Worm (Caenorhabditis elegans) whole organism, L2 larva: ENCODE measurements around the gene Y59E1A.4.

Experiments used
- aly-2 ChIP-seq: fragments of 150-350 bp; optimal IDR thresholded peaks from 2 replicates; lab custom pipeline; 2014; ENCODE audit warnings: missing biosample characterization, missing genetic modification characterization
- blmp-1 ChIP-seq: sonication (generic microtip); optimal IDR thresholded peaks from 2 replicates; lab custom pipeline; 2017; ENCODE audit warnings: missing genetic modification characterization, mild to moderate bottlenecking, missing compliant biosample characterization, antibody characterized with exemption, moderate library complexity; ENCODE audit not compliant: insufficient read depth
- ceh-82 ChIP-seq: fragments of 150-350 bp; optimal IDR thresholded peaks from 2 replicates; lab custom pipeline; 2014; ENCODE audit warnings: missing biosample characterization, missing genetic modification characterization
- dmd-4 ChIP-seq: sonication (generic microtip); optimal IDR thresholded peaks from 2 replicates; lab custom pipeline; 2017; ENCODE audit warnings: missing biosample characterization, missing genetic modification characterization
- elt-3 ChIP-seq: sonication (generic microtip); optimal IDR thresholded peaks from 2 replicates; lab custom pipeline; 2017; ENCODE audit warnings: missing biosample characterization, missing genetic modification characterization
- lin-39 ChIP-seq: fragments of 150-350 bp; optimal IDR thresholded peaks from 2 replicates; lab custom pipeline; 2014; ENCODE audit warnings: missing biosample characterization, missing genetic modification reagents, missing genetic modification characterization
- mdl-1 ChIP-seq, 2 experiments: fragments of 150-350 bp in 1 of 2; sonication (generic microtip) in 1 of 2; optimal IDR thresholded peaks; 2 replicates each; lab custom pipeline; 2017; ENCODE audit warnings: missing biosample characterization in 2 of 2, missing genetic modification characterization in 2 of 2
- nhr-12 ChIP-seq: fragments of 150-350 bp; optimal IDR thresholded peaks from 2 replicates; lab custom pipeline; 2014; ENCODE audit warnings: missing biosample characterization, missing genetic modification characterization
- nhr-237 ChIP-seq: fragments of 150-350 bp; optimal IDR thresholded peaks from 2 replicates; lab custom pipeline; 2014; ENCODE audit warnings: missing biosample characterization, missing genetic modification characterization
- nhr-6 ChIP-seq: fragments of 150-350 bp; optimal IDR thresholded peaks from 2 replicates; lab custom pipeline; 2014; ENCODE audit warnings: missing biosample characterization, missing genetic modification characterization
- skn-1 ChIP-seq: sonication (generic microtip); optimal IDR thresholded peaks from 2 replicates; lab custom pipeline; 2017; ENCODE audit warnings: missing biosample characterization, missing genetic modification characterization
- snpc-4 ChIP-seq: fragments of 150-350 bp; optimal IDR thresholded peaks from 2 replicates; lab custom pipeline; 2014; ENCODE audit warnings: missing biosample characterization, missing genetic modification characterization
- unc-62 ChIP-seq: fragments of 150-350 bp; optimal IDR thresholded peaks from 2 replicates; lab custom pipeline; 2014; ENCODE audit warnings: missing biosample characterization, missing genetic modification reagents, missing genetic modification characterization
- ztf-4 ChIP-seq: fragments of 150-350 bp; optimal IDR thresholded peaks from 2 replicates; lab custom pipeline; 2014; ENCODE audit warnings: missing biosample characterization, missing genetic modification characterization

ce11 chrX:1897243-1897642, 42.5 kb downstream of the Y59E1A.4 start, which contains the start of gene B0294.1:
- TF ChIP-seq mdl-1 (tag; optimal IDR thresholded peaks at IDR 0.05; lab: Kevin White, UChicago), result no peak
- TF ChIP-seq lin-39, result no peak
- TF ChIP-seq elt-3 (tag; lab: Kevin White, UChicago), result no peak
- no peak for TF ChIP-seq nhr-6 (tag; lab: Kevin White, UChicago)
- TF ChIP-seq aly-2 (tag; lab: Kevin White, UChicago), result no peak
- no peak for TF ChIP-seq blmp-1 (tag; lab: Kevin White, UChicago)
- no peak for TF ChIP-seq unc-62 (GFP tag; lab: Kevin White, UChicago)
- TF ChIP-seq skn-1 (tag; lab: Kevin White, UChicago), result no peak
- TF ChIP-seq nhr-12 (tag; lab: Kevin White, UChicago), result no peak
- no peak for TF ChIP-seq snpc-4
- no peak for TF ChIP-seq nhr-237
- no peak for TF ChIP-seq ceh-82 (tag; lab: Kevin White, UChicago)
- TF ChIP-seq ztf-4, result no peak
- no peak for TF ChIP-seq dmd-4 (tag; lab: Kevin White, UChicago)
